Worm (Caenorhabditis elegans) whole organism, L2 larva: ENCODE measurements around the gene col-152.

Source experiments
- R02D3.7 ChIP-seq: fragments of 150-350 bp; optimal IDR thresholded peaks from 2 replicates; lab custom pipeline; 2014; ENCODE audit warnings: missing biosample characterization, missing genetic modification characterization
- ZK546.5 ChIP-seq: sonication (generic microtip); optimal IDR thresholded peaks from 2 replicates; lab custom pipeline; 2017; ENCODE audit warnings: missing biosample characterization, missing genetic modification characterization
- ama-1 ChIP-seq: fragments of 150-350 bp; optimal IDR thresholded peaks from 2 replicates; lab custom pipeline; 2018; ENCODE audit warnings: inconsistent platforms
- elt-3 ChIP-seq: sonication (generic microtip); optimal IDR thresholded peaks from 2 replicates; lab custom pipeline; 2017; ENCODE audit warnings: missing biosample characterization, missing genetic modification characterization
- lin-11 ChIP-seq: fragments of 150-350 bp; sonication (generic microtip); optimal IDR thresholded peaks from 2 replicates; lab custom pipeline; 2014; ENCODE audit warnings: missing biosample characterization, missing genetic modification characterization, inconsistent platforms, mixed read lengths
- lin-13 ChIP-seq: fragments of 150-350 bp; optimal IDR thresholded peaks from 2 replicates; lab custom pipeline; 2014; ENCODE audit warnings: missing biosample characterization, missing genetic modification reagents, missing genetic modification characterization
- mdl-1 ChIP-seq, 2 experiments: fragments of 150-350 bp in 1 of 2; sonication (generic microtip) in 1 of 2; optimal IDR thresholded peaks; 2 replicates each; lab custom pipeline; 2017; ENCODE audit warnings: missing biosample characterization in 2 of 2, missing genetic modification characterization in 2 of 2
- nhr-12 ChIP-seq: fragments of 150-350 bp; optimal IDR thresholded peaks from 2 replicates; lab custom pipeline; 2014; ENCODE audit warnings: missing biosample characterization, missing genetic modification characterization
- nhr-77 ChIP-seq: fragments of 150-350 bp; optimal IDR thresholded peaks from 2 replicates; lab custom pipeline; 2014; ENCODE audit warnings: missing biosample characterization, missing genetic modification characterization
- snpc-4 ChIP-seq: fragments of 150-350 bp; optimal IDR thresholded peaks from 2 replicates; lab custom pipeline; 2014; ENCODE audit warnings: missing biosample characterization, missing genetic modification characterization
- unc-62 ChIP-seq: fragments of 150-350 bp; optimal IDR thresholded peaks from 2 replicates; lab custom pipeline; 2014; ENCODE audit warnings: missing biosample characterization, missing genetic modification reagents, missing genetic modification characterization

ce11 chrV:10561632-10562031 lies 911 bp downstream of the col-152 start:
- no peak for TF ChIP-seq lin-11 (tag; lab: Kevin White, UChicago)
- TF ChIP-seq ZK546.5 (tag; lab: Kevin White, UChicago), result no peak
- no peak for TF ChIP-seq lin-13 (GFP tag; lab: Kevin White, UChicago)
- TF ChIP-seq elt-3, result no peak
- TF ChIP-seq ama-1 (lab: Kevin White, UChicago), result no peak
- no peak for TF ChIP-seq mdl-1 (tag; optimal IDR thresholded peaks at IDR 0.05; lab: Kevin White, UChicago)
- no peak for TF ChIP-seq unc-62 (GFP tag; lab: Kevin White, UChicago)
- TF ChIP-seq R02D3.7 (tag; lab: Kevin White, UChicago), result no peak
- TF ChIP-seq nhr-12 (tag; lab: Kevin White, UChicago), result no peak
- no peak for TF ChIP-seq snpc-4
- TF ChIP-seq nhr-77, result no peak
